Fruit fly (Drosophila melanogaster): ENCODE results near the gene Snap24.
A peak's percentile ranks its signal among the peaks of the same experiment; 100 is the strongest.

Snap24 gene

dm6 chr3R:9767620-9768592 is 5.0 kb upstream of the Snap24 start, which contains the start of gene Naa80 (continued):
- TF ChIP-seq Hr78 (GFP tag; optimal IDR thresholded peaks at IDR 0.05) (no peak), CG7556 (GFP tag; optimal IDR thresholded peaks at IDR 0.05) (peak; percentile 48), pan (optimal IDR thresholded peaks at IDR 0.05) (no peak), pan (GFP tag; optimal IDR thresholded peaks at IDR 0.05 in 1 of 2, IDR thresholded peaks at IDR 0.05 in 1 of 2) (peak in 1 of 2 experiments; percentile 54), Mes4 (GFP tag; optimal IDR thresholded peaks at IDR 0.05) (peak; percentile 45), kah (GFP tag; optimal IDR thresholded peaks at IDR 0.05) (peak; percentile 31), unc-4 (GFP tag; IDR thresholded peaks at IDR 0.05; ENCODE audit: partially characterized antibody) (no peak; the same call in 1 of the 2 replicates), onecut (GFP tag; IDR thresholded peaks at IDR 0.05) (peak; percentile 41; the same call in 1 of the 2 replicates), Jarid2 (GFP tag; optimal IDR thresholded peaks at IDR 0.05) (no peak), HmgD (GFP tag; optimal IDR thresholded peaks at IDR 0.05) (peak; percentile 85), CG11456 (GFP tag; IDR thresholded peaks at IDR 0.05) (peak; percentile 80), danr (GFP tag; IDR thresholded peaks at IDR 0.05) (0 out of 2 replicates have a peak, but pooled peaks have one; percentile 6), Bdp1 (GFP tag; optimal IDR thresholded peaks at IDR 0.05) (peak; percentile 58), Fer2 (tag; optimal IDR thresholded peaks at IDR 0.05) (peak; percentile 8), CG2129 (GFP tag; IDR thresholded peaks at IDR 0.05; ENCODE audit: partially characterized antibody) (no peak), CG9727 (GFP tag; optimal IDR thresholded peaks at IDR 0.05) (peak; percentile 24), lab (GFP tag; optimal IDR thresholded peaks at IDR 0.05) (peak; percentile 83), NfI (GFP tag; optimal IDR thresholded peaks at IDR 0.05) (peak; percentile 82), Lhr (GFP tag; optimal IDR thresholded peaks at IDR 0.05) (peak; percentile 16), maf-S (GFP tag; optimal IDR thresholded peaks at IDR 0.05) (peak; percentile 84), hth (optimal IDR thresholded peaks at IDR 0.05) (no peak), CG12155 (GFP tag; optimal IDR thresholded peaks at IDR 0.05) (peak; percentile 74), C15 (GFP tag; IDR thresholded peaks at IDR 0.05) (no peak), CG7786 (GFP tag; optimal IDR thresholded peaks at IDR 0.05) (peak; percentile 76), Eip74EF (GFP tag; optimal IDR thresholded peaks at IDR 0.05) (no peak), E2f2 (GFP tag; IDR thresholded peaks at IDR 0.05) (peak; percentile 84), CG7745 (tag; optimal IDR thresholded peaks at IDR 0.05) (no peak), Hand (GFP tag; optimal IDR thresholded peaks at IDR 0.05) (no peak), CG6813 (GFP tag; optimal IDR thresholded peaks at IDR 0.05) (no peak), so (GFP tag; IDR thresholded peaks at IDR 0.05) (no peak), scrt (GFP tag; optimal IDR thresholded peaks at IDR 0.05) (no peak), dmrt11E (tag; optimal IDR thresholded peaks at IDR 0.05) (peak; percentile 16), ato (GFP tag; IDR thresholded peaks at IDR 0.05; ENCODE audit: partially characterized antibody) (no peak; the same call in 1 of the 2 replicates), CG4820 (GFP tag; optimal IDR thresholded peaks at IDR 0.05) (peak; percentile 8), fd3F (GFP tag; optimal IDR thresholded peaks at IDR 0.05) (peak; percentile 17), CG18262 (tag; optimal IDR thresholded peaks at IDR 0.05) (peak; percentile 11), hkb (optimal IDR thresholded peaks at IDR 0.05) (peak; percentile 81), hkb (GFP tag; IDR thresholded peaks at IDR 0.05) (peak; percentile 37; the same call in 1 of the 2 replicates), CG32767 (GFP tag; IDR thresholded peaks at IDR 0.05) (0 out of 2 replicates have a peak, but pooled peaks have one; percentile 25), CG12744 (GFP tag; optimal IDR thresholded peaks at IDR 0.05) (peak; percentile 19), HLH3B (GFP tag; IDR thresholded peaks at IDR 0.05) (peak; percentile 58), amos (GFP tag; IDR thresholded peaks at IDR 0.05; ENCODE audit: partially characterized antibody) (peak; percentile 64), CG16815 (GFP tag; optimal IDR thresholded peaks at IDR 0.05) (peak; percentile 24), CG13775 (GFP tag; optimal IDR thresholded peaks at IDR 0.05) (peak; percentile 9), H15 (GFP tag; IDR thresholded peaks at IDR 0.05) (peak; percentile 53; the same call in 1 of the 3 replicates), ara (GFP tag; IDR thresholded peaks at IDR 0.05) (peak; percentile 43; the same call in 1 of the 2 replicates), CG7987 (GFP tag; optimal IDR thresholded peaks at IDR 0.05) (peak; percentile 66)

All from whole organism, embryonic.